Worm (Caenorhabditis elegans) whole organism, late embryonic: ENCODE measurements around the gene H19J13.2.

ENCODE experiments used
- Y22D7AL.16 ChIP-seq: sonication (generic microtip); optimal IDR thresholded peaks from 2 replicates; lab custom pipeline; 2016; ENCODE audit warnings: missing genetic modification characterization, missing compliant biosample characterization
- ets-4 ChIP-seq: sonication (generic microtip); optimal IDR thresholded peaks from 2 replicates; lab custom pipeline; 2016; ENCODE audit warnings: missing genetic modification characterization, missing compliant biosample characterization
- pax-1 ChIP-seq: fragments of 150-350 bp; optimal IDR thresholded peaks from 2 replicates; lab custom pipeline; 2014; ENCODE audit warnings: missing biosample characterization, missing genetic modification characterization
- unc-86 ChIP-seq: sonication (generic microtip); optimal IDR thresholded peaks from 2 replicates; lab custom pipeline; 2016; ENCODE audit warnings: missing genetic modification characterization, missing compliant biosample characterization

DNA sequence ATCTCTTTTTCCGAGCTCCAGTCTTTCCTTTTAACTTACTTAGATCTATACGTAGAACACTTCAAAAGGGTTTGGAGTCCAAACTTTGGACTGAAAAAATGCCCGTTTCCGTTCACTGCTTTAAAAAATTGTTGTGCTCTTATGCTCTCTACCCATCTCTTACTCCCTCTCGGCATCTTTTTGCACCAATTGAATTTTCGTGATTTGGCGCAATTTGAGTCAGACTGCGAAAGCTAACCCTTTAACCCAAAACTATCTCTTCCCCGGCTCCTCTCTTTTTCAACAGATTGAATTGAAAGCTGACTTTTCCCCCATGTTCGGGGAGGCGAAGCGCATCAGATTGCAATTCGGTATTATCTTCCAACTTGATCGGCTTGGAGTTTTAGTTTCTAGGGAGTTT, 21.6 kb downstream of the H19J13.2 start:
- TF ChIP-seq ets-4 (tag; lab: Kevin White, UChicago) (no peak), Y22D7AL.16 (tag; lab: Kevin White, UChicago) (no peak), unc-86 (tag; lab: Kevin White, UChicago) (no peak), pax-1 (no peak)
